Worm (Caenorhabditis elegans) whole organism, L4 larva: ENCODE measurements around the gene glc-4.

Experiments
- F10B5.3 ChIP-seq: sonication (generic microtip); optimal IDR thresholded peaks from 2 replicates; lab custom pipeline; 2016; ENCODE audit warnings: mild to moderate bottlenecking, missing genetic modification characterization, missing compliant biosample characterization
- attf-4 ChIP-seq: sonication (generic microtip); optimal IDR thresholded peaks from 3 replicates; lab custom pipeline; 2017; ENCODE audit warnings: missing biosample characterization, missing genetic modification characterization
- lin-39 ChIP-seq: fragments of 150-350 bp; optimal IDR thresholded peaks from 2 replicates; lab custom pipeline; 2014; ENCODE audit warnings: missing biosample characterization, missing genetic modification reagents, missing genetic modification characterization
- mep-1 ChIP-seq: fragments of 150-350 bp; sonication (generic microtip); optimal IDR thresholded peaks from 3 replicates; lab custom pipeline; 2014; ENCODE audit warnings: missing biosample characterization, missing genetic modification characterization
- mxl-2 ChIP-seq: fragments of 200-800 bp; sonication (Bioruptor generic); conservative IDR thresholded peaks from 2 replicates; pipeline ENCODE4 v1.3.6; 2022; ENCODE audit warnings: missing genetic modification reagents, missing genetic modification characterization, missing compliant biosample characterization
- nhr-102 ChIP-seq: sonication (generic microtip); optimal IDR thresholded peaks from 2 replicates; lab custom pipeline; 2016; ENCODE audit warnings: mild to moderate bottlenecking, missing genetic modification characterization, moderate library complexity, missing compliant biosample characterization
- nhr-11 ChIP-seq: fragments of 150-350 bp; optimal IDR thresholded peaks from 2 replicates; lab custom pipeline; 2014; ENCODE audit warnings: missing biosample characterization, missing genetic modification characterization
- nhr-25 ChIP-seq: sonication (generic microtip); optimal IDR thresholded peaks from 2 replicates; lab custom pipeline; 2017; ENCODE audit warnings: missing genetic modification characterization, mild to moderate bottlenecking, missing compliant biosample characterization, antibody characterized with exemption, moderate library complexity, borderline replicate concordance; ENCODE audit not compliant: insufficient read depth
- nhr-76 ChIP-seq: fragments of 150-350 bp; optimal IDR thresholded peaks from 2 replicates; lab custom pipeline; 2014; ENCODE audit warnings: missing biosample characterization, missing genetic modification characterization
- pha-4 ChIP-seq, 2 experiments: fragments of 150-350 bp in 1 of 2; fragments of 200-800 bp in 1 of 2; sonication (Bioruptor generic) in 1 of 2; IDR thresholded peaks in 1 of 2; optimal IDR thresholded peaks in 1 of 2; 2 replicates each; pipeline versions ENCODE4 v1.3.6 to Lab custom; 2014 to 2022; ENCODE audit warnings: missing genetic modification characterization in 2 of 2, missing genetic modification reagents in 2 of 2, missing biosample characterization in 1 of 2, missing compliant biosample characterization in 1 of 2
- spr-1 ChIP-seq: sonication (generic microtip); optimal IDR thresholded peaks from 2 replicates; lab custom pipeline; 2016; ENCODE audit warnings: mild to moderate bottlenecking, missing genetic modification characterization, missing compliant biosample characterization
- unc-62 ChIP-seq, 3 experiments: fragments of 150-350 bp in 1 of 3; sonication (generic microtip); optimal IDR thresholded peaks in 2 of 3; peaks in 1 of 3; 1 replicate in 1 of 3; 2 replicates in 2 of 3; lab custom pipeline; 2014 to 2017; ENCODE audit warnings: missing biosample characterization in 3 of 3, missing genetic modification characterization in 3 of 3, missing genetic modification reagents in 3 of 3, missing genotype in 1 of 3
- zag-1 ChIP-seq: fragments of 150-350 bp; optimal IDR thresholded peaks from 2 replicates; lab custom pipeline; 2014; ENCODE audit warnings: missing biosample characterization, missing genetic modification characterization
- zfp-3 ChIP-seq: fragments of 200-800 bp; sonication (Bioruptor generic); conservative IDR thresholded peaks from 2 replicates; pipeline ENCODE4 v1.3.6; 2022; ENCODE audit warnings: missing genetic modification reagents, missing genetic modification characterization, missing compliant biosample characterization

- TF ChIP-seq zfp-3 (GFP tag; lab: Robert Waterston, UW) (no peak), mep-1 (tag; lab: Kevin White, UChicago) (peak; percentile 45), nhr-76 (tag; lab: Kevin White, UChicago) (no peak), unc-62 (GFP tag; optimal IDR thresholded peaks at IDR 0.05 in 1 of 2; lab: Kevin White, UChicago) (no peak), unc-62 (tag; optimal IDR thresholded peaks at IDR 0.05; lab: Kevin White, UChicago) (no peak), nhr-25 (no peak), mxl-2 (GFP tag; lab: Robert Waterston, UW) (no peak), nhr-102 (tag; lab: Kevin White, UChicago) (no peak), zag-1 (no peak), spr-1 (tag; lab: Kevin White, UChicago) (no peak), lin-39 (no peak), pha-4 (GFP tag; IDR thresholded peaks at IDR 0.05; lab: Robert Waterston, UW) (no peak), pha-4 (tag; optimal IDR thresholded peaks at IDR 0.05; lab: Kevin White, UChicago) (no peak), F10B5.3 (tag; lab: Kevin White, UChicago) (no peak), nhr-11 (tag; lab: Kevin White, UChicago) (peak; percentile 32), attf-4 (tag; lab: Kevin White, UChicago) (no peak)
Measured at ce11 chrII:7182630-7183029, 7.9 kb upstream of the glc-4 start.
